Worm (Caenorhabditis elegans): ENCODE data around the gene kup-1.

- TF ChIP-seq pqm-1 (tag; optimal IDR thresholded peaks at IDR 0.05) (no peak), ama-1 (optimal IDR thresholded peaks at IDR 0.05) (no peak)
Observed at ce11 chrV:12047735-12048134, 7.1 kb upstream of the kup-1 start.

All from whole organism, late embryonic.